Worm (Caenorhabditis elegans): ENCODE measurements around the gene vha-13.

ce11 chrV:14391830-14392229 is 40.3 kb downstream of the vha-13 start, which contains the start of gene C15H11.10:
- no peak for TF ChIP-seq C34F6.9 (tag; optimal IDR thresholded peaks at IDR 0.05)
- no peak for TF ChIP-seq fos-1 (tag; optimal IDR thresholded peaks at IDR 0.05)
- no peak for TF ChIP-seq lsy-2 (tag; optimal IDR thresholded peaks at IDR 0.05)
- TF ChIP-seq aly-2 (tag; optimal IDR thresholded peaks at IDR 0.05), result no peak
